Fruit fly (Drosophila melanogaster) whole organism, adult: ENCODE measurements around the gene spas.

Experiments
- CG11617 ChIP-seq: fragments of 200-800 bp; sonication (Bioruptor generic); optimal IDR thresholded peaks from 2 replicates; lab custom pipeline; 2017; ENCODE audit warnings: mild to moderate bottlenecking, missing biosample characterization, missing genetic modification reagents, missing genetic modification characterization
- CG12768 ChIP-seq: fragments of 200-800 bp; sonication (Bioruptor generic); optimal IDR thresholded peaks from 2 replicates; lab custom pipeline; 2017; ENCODE audit warnings: missing biosample characterization, missing genetic modification characterization, mild to moderate bottlenecking, moderate library complexity, missing genetic modification reagents
- CG14711 ChIP-seq: fragments of 200-800 bp; sonication (Bioruptor generic); optimal IDR thresholded peaks from 2 replicates; lab custom pipeline; 2018; ENCODE audit warnings: missing biosample characterization, mild to moderate bottlenecking, missing genetic modification characterization, moderate library complexity
- CG1620 ChIP-seq: fragments of 200-800 bp; sonication (Bioruptor generic); optimal IDR thresholded peaks from 2 replicates; lab custom pipeline; 2016; ENCODE audit warnings: missing biosample characterization, missing genetic modification characterization
- CG33017 ChIP-seq: fragments of 200-800 bp; sonication (Bioruptor generic); optimal IDR thresholded peaks from 2 replicates; lab custom pipeline; 2018; ENCODE audit warnings: missing biosample characterization, mild to moderate bottlenecking, missing genetic modification characterization, moderate library complexity
- CG5204 ChIP-seq: fragments of 200-800 bp; sonication (Bioruptor generic); optimal IDR thresholded peaks from 2 replicates; lab custom pipeline; 2016; ENCODE audit warnings: missing biosample characterization, missing genetic modification characterization
- CG7045 ChIP-seq: fragments of 200-800 bp; sonication (Bioruptor generic); optimal IDR thresholded peaks from 2 replicates; lab custom pipeline; 2017; ENCODE audit warnings: missing biosample characterization, mild to moderate bottlenecking, missing genetic modification characterization
- CG7101 ChIP-seq: fragments of 200-800 bp; sonication (Bioruptor generic); optimal IDR thresholded peaks from 2 replicates; lab custom pipeline; 2018; ENCODE audit warnings: missing biosample characterization, mild to moderate bottlenecking, missing genetic modification characterization, moderate library complexity
- Clk ChIP-seq: fragments of 200-800 bp; sonication (Bioruptor generic); optimal IDR thresholded peaks from 2 replicates; lab custom pipeline; 2017; ENCODE audit warnings: missing biosample characterization, missing genetic modification characterization
- Crg-1 ChIP-seq: fragments of 200-800 bp; sonication (Bioruptor generic); optimal IDR thresholded peaks from 2 replicates; lab custom pipeline; 2016; ENCODE audit warnings: missing biosample characterization, missing genetic modification characterization
- Hr96 ChIP-seq: fragments of 200-800 bp; sonication (Bioruptor generic); optimal IDR thresholded peaks from 2 replicates; lab custom pipeline; 2016; ENCODE audit warnings: missing biosample characterization, missing genetic modification characterization
- Mnt ChIP-seq: fragments of 200-800 bp; sonication (Bioruptor generic); optimal IDR thresholded peaks from 2 replicates; lab custom pipeline; 2016; ENCODE audit warnings: missing biosample characterization, mild to moderate bottlenecking, missing genetic modification characterization
- bab1 ChIP-seq: fragments of 200-800 bp; sonication (Bioruptor generic); optimal IDR thresholded peaks from 3 replicates; lab custom pipeline; 2019; ENCODE audit warnings: missing biosample characterization, mild to moderate bottlenecking, missing genetic modification characterization, moderate library complexity
- cic ChIP-seq: fragments of 200-800 bp; sonication (Bioruptor generic); optimal IDR thresholded peaks from 2 replicates; lab custom pipeline; 2017; ENCODE audit warnings: missing biosample characterization, mild to moderate bottlenecking, missing genetic modification characterization, moderate library complexity
- kay ChIP-seq: fragments of 200-800 bp; sonication (Bioruptor generic); peaks from one replicate; lab custom pipeline; 2016; ENCODE audit warnings: missing biosample characterization, missing genetic modification characterization, borderline replicate concordance
- ovo ChIP-seq: fragments of 200-800 bp; sonication (Bioruptor generic); optimal IDR thresholded peaks from 2 replicates; lab custom pipeline; 2016; ENCODE audit warnings: missing biosample characterization, missing genetic modification characterization
- pad ChIP-seq: fragments of 200-800 bp; sonication (Bioruptor generic); optimal IDR thresholded peaks from 3 replicates; lab custom pipeline; 2017; ENCODE audit warnings: missing biosample characterization, missing genetic modification characterization, mild to moderate bottlenecking, moderate library complexity, missing genetic modification reagents
- tj ChIP-seq: fragments of 200-800 bp; sonication (Bioruptor generic); optimal IDR thresholded peaks from 3 replicates; lab custom pipeline; 2017; ENCODE audit warnings: missing biosample characterization, mild to moderate bottlenecking, missing genetic modification characterization, moderate library complexity
- toe ChIP-seq: fragments of 200-800 bp; sonication (Bioruptor generic); optimal IDR thresholded peaks from 2 replicates; lab custom pipeline; 2016; ENCODE audit warnings: missing biosample characterization, missing genetic modification characterization

The spas gene

DNA sequence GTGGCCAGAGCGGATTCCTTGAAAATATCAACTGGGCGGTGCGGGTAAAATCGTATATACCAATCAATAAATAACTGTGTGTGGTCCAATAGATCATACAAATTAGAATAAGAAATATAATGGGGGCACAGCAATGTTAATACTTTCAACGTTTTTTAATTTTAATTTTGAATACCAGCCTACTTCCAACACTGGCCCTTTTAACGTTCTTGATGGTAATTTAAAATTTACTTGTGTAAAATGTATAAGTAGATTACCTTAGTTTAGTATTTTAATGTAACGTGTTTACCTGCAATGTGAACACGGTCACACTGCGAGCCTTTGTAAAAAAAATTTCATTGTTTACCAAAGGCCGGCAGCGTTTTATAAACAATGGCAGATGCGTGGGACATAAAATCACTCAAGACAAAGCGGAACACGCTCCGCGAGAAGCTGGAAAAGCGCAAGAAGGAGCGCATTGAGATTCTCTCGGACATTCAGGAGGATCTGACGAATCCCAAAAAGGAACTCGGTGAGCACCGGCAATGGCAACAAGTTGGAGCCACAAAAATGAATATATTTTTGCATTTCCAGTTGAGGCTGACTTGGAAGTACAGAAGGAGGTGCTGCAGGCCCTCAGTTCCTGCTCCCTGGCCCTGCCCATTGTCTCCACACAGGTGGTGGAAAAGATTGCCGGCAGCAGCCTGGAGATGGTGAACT, 6.0 kb upstream of the spas start, which contains the start of the genes KrT95D and Mettl3:
Gene KrT95D (minus strand): TSS at position 3 of the 699 bp plus-strand sequence.
Gene Mettl3 (plus strand): TSS at position 333 of the 699 bp plus-strand sequence.
- TF ChIP-seq Mnt (GFP tag; lab: Kevin White, UChicago) (no peak), CG1620 (GFP tag; lab: Kevin White, UChicago) (peak; percentile 23), CG5204 (GFP tag; lab: Kevin White, UChicago) (no peak), CG11617 (GFP tag; lab: Kevin White, UChicago) (peak; percentile 39), Hr96 (GFP tag; lab: Kevin White, UChicago) (peak; percentile 35), Crg-1 (GFP tag; lab: Kevin White, UChicago) (peak; percentile 36)

DNA sequence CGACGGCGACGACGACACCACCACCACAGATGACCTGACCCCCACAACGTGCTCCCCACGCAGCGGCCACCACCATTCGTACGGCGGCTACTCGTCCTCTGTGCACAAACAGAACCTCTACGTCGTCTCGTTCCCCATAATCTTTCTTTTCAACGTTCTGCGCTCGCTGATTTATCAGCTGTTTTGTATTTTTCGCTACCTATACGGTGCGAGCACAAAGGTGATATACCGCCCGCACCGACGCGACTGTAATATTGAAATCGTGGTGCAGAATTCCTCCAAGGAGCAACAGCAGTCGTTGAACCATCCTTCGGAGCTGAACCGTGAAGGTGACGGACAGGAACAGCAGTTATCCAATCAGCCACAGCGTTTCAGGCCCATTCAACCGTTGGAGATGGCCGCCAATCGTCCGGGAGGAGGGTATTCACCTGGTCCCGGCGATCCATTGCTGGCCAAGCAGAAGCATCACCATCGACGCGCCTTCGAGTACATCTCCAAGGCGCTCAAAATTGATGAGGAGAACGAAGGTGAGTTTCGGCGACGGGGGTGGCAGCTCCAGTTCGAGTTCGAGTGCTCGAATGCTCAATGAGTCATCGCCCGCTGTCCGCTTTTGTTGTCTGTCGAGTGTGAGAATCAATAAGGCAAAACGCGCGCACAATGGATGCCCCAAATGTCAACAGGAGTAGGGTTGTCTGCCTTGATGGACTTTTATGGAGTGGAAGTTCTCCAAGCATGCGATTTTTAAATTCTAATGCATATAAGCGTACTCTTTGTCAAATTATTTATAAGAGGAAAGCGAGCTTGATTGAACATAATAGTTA, 931 bp downstream of the spas start, which contains the start of gene Miro:
Gene Miro (minus strand): TSS at position 112 of the 821 bp plus-strand sequence.
- no peak for TF ChIP-seq CG33017 (tag; lab: Kevin White, UChicago)
- peak; percentile 6 for TF ChIP-seq CG1620 (GFP tag; lab: Kevin White, UChicago)
- TF ChIP-seq Crg-1 (GFP tag; lab: Kevin White, UChicago): peak; percentile 70
- peak; percentile 33 for TF ChIP-seq ovo (GFP tag; lab: Kevin White, UChicago)
- TF ChIP-seq Mnt (GFP tag; lab: Kevin White, UChicago): peak; percentile 63

DNA sequence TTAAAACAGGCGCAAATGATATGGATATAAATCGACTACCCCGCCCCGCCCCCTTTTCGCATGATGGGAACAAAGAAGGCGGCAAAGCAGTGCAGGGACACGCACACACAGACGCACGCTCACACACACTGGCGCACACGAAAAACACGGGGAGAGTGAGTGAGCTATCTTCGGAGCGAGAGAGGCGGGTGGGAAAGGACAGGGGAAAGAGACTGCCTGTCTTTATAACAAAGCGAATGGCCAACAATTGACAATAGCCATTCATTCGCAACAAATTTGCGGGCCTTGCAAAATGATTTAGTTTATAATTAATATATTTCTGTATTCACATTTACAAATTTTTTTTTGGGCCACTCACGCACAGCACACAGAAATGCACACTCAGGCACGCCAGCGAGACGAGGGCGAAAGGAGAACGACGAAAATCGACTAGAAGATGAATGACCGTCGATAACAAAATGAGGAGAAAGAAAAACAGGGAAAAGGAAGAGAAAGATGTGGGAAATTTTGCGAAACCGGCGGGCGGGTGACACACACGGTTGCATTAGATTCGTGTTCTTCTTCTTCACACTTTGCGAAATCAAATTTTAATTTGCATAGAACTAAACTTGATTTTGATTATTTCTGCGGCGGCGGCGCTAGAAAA, 8.7 kb downstream of the spas start:
- peak; percentile 39 for TF ChIP-seq Crg-1 (GFP tag; lab: Kevin White, UChicago)
- TF ChIP-seq tj: peak; percentile 76
- peak; percentile 4 for TF ChIP-seq Clk (GFP tag; lab: Kevin White, UChicago)
- no peak for TF ChIP-seq bab1 (GFP tag; lab: Kevin White, UChicago)
- peak; percentile 91 for TF ChIP-seq pad (GFP tag; lab: Kevin White, UChicago)
- peak; percentile 3 for TF ChIP-seq Mnt (GFP tag; lab: Kevin White, UChicago)

DNA sequence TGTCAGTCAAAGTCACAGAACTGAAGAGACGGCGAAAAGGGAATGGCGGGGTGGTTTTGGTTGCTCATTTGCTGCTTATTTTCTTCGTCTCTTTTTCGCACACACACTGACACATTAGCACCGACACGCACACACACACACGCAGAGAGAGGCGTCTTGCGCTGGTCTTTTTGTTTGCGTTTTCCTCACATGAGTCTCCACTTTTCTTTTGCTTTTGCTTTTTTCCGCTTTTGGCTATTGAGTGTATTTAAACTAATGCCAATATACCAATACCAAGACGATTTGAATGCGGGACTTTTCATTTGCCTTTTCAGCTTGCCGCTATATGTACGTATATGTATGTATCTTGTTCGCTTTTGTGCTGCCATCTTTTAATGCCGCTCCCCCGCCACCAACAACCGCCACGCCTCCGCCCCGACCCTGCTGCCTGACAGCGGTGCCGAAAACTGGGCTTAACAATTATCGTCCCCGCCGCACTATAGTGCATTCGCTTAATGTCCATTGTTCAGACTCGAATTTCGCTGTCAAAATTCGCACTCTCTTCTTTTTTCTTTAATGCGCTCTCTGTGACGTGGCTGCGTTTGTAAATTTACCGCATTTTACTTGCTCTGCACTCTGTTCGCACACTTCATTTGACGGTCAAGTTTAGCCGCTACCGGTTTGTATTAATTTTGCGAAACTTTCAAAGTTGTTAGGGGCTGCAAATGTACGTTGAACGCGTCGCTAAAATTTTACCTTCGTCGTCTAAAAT, 9.4 kb downstream of the spas start, which contains the start of gene CG5986:
Gene CG5986 (plus strand): TSS at position 565 of the 751 bp plus-strand sequence.
- TF ChIP-seq toe (no peak), Mnt (GFP tag; lab: Kevin White, UChicago) (peak; percentile 61), CG1620 (GFP tag; lab: Kevin White, UChicago) (no peak), CG33017 (tag; lab: Kevin White, UChicago) (peak; percentile 61), CG11617 (GFP tag; lab: Kevin White, UChicago) (peak; percentile 45), ovo (GFP tag; lab: Kevin White, UChicago) (no peak), CG5204 (GFP tag; lab: Kevin White, UChicago) (no peak), CG7101 (no peak), bab1 (GFP tag; lab: Kevin White, UChicago) (no peak), Clk (GFP tag; lab: Kevin White, UChicago) (no peak), pad (GFP tag; lab: Kevin White, UChicago) (peak; percentile 82), cic (GFP tag; lab: Kevin White, UChicago) (peak; percentile 82), Hr96 (GFP tag; lab: Kevin White, UChicago) (no peak), CG12768 (GFP tag; lab: Kevin White, UChicago) (peak; percentile 77), kay (GFP tag; lab: Kevin White, UChicago) (peak; percentile 71)

DNA sequence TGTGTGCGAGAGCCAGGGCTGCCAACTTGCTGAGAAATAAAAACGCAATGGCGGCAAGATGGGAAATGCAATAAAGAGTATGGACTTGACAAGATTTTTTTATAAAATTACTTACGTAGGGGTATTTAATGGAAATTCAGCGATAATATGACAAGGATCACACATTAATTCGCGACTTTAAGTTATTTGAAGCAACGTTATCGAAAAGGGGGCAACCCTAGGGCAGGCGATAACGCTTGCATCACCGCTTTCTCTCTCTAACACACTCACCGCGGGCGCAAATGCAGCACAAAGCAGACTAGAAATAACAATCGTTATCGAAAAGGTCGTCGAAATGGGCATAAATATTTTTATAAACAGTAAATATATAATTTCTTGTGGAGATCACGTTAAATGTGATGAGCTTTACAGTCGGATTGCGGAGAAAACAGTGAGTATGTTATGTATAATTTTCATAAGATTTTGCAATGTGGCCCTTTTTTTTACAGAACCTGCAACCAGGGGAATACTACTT, 10.0 kb downstream of the spas start, which contains the start of gene Rox8:
Gene Rox8 (minus strand): TSS at position 268 of the 514 bp plus-strand sequence.
- no peak for TF ChIP-seq pad (GFP tag; lab: Kevin White, UChicago)
- TF ChIP-seq Mnt (GFP tag; lab: Kevin White, UChicago): peak; percentile 80
- peak; percentile 6 for TF ChIP-seq CG12768 (GFP tag; lab: Kevin White, UChicago)
- TF ChIP-seq CG14711 (tag; lab: Kevin White, UChicago): peak; percentile 100
- no peak for TF ChIP-seq Crg-1 (GFP tag; lab: Kevin White, UChicago)
- peak; percentile 60 for TF ChIP-seq CG7101
- TF ChIP-seq cic (GFP tag; lab: Kevin White, UChicago): peak; percentile 34
- peak; percentile 93 for TF ChIP-seq tj
- TF ChIP-seq CG11617 (GFP tag; lab: Kevin White, UChicago): peak; percentile 44
- TF ChIP-seq CG33017 (tag; lab: Kevin White, UChicago): peak; percentile 39
- no peak for TF ChIP-seq CG5204 (GFP tag; lab: Kevin White, UChicago)
- TF ChIP-seq CG7045: peak; percentile 59
- peak; percentile 44 for TF ChIP-seq bab1 (GFP tag; lab: Kevin White, UChicago)
- TF ChIP-seq CG1620 (GFP tag; lab: Kevin White, UChicago): peak; percentile 21
- no peak for TF ChIP-seq ovo (GFP tag; lab: Kevin White, UChicago)
